Fruit fly (Drosophila melanogaster) whole organism, embryonic: ENCODE results near the gene BORCS5.

Experiments used
- ATbp ChIP-seq: fragments of 200-800 bp; sonication (Bioruptor generic); optimal IDR thresholded peaks from 2 replicates; lab custom pipeline; 2017; ENCODE audit warnings: missing biosample characterization, mild to moderate bottlenecking, missing genetic modification characterization, missing genetic modification reagents
- CG12071 ChIP-seq: fragments of 200-800 bp; sonication (Bioruptor generic); optimal IDR thresholded peaks from 3 replicates; lab custom pipeline; 2018; ENCODE audit warnings: missing biosample characterization, mild to moderate bottlenecking, missing genetic modification characterization
- CG12155 ChIP-seq: fragments of 200-800 bp; sonication (Bioruptor generic); optimal IDR thresholded peaks from 3 replicates; lab custom pipeline; 2016; ENCODE audit warnings: missing biosample characterization, missing genetic modification characterization
- CG12219 ChIP-seq: fragments of 200-800 bp; sonication (Bioruptor generic); optimal IDR thresholded peaks from 3 replicates; lab custom pipeline; 2018; ENCODE audit warnings: missing biosample characterization, mild to moderate bottlenecking, missing genetic modification characterization
- CG14050 ChIP-seq: fragments of 200-800 bp; sonication (Bioruptor generic); IDR thresholded peaks from 3 replicates; pipeline ENCODE4 v1.3.6; 2022; ENCODE audit warnings: missing biosample characterization, missing genetic modification characterization
- CG14710 ChIP-seq: fragments of 200-800 bp; sonication (Bioruptor generic); optimal IDR thresholded peaks from 3 replicates; lab custom pipeline; 2019; ENCODE audit warnings: missing biosample characterization, mild to moderate bottlenecking, missing genetic modification characterization, moderate library complexity
- CG14965 ChIP-seq: fragments of 200-800 bp; sonication (Bioruptor generic); optimal IDR thresholded peaks from 2 replicates; lab custom pipeline; 2016; ENCODE audit warnings: missing biosample characterization, missing genetic modification characterization, borderline replicate concordance
- CG1602 ChIP-seq: fragments of 200-800 bp; sonication (Bioruptor generic); optimal IDR thresholded peaks from 3 replicates; lab custom pipeline; 2016; ENCODE audit warnings: missing biosample characterization, missing genetic modification characterization
- CG2678 ChIP-seq: fragments of 200-800 bp; sonication (Bioruptor generic); optimal IDR thresholded peaks from 3 replicates; lab custom pipeline; 2019; ENCODE audit warnings: missing biosample characterization, mild to moderate bottlenecking, missing genetic modification characterization, moderate library complexity
- CG30431 ChIP-seq: fragments of 200-800 bp; sonication (Bioruptor generic); optimal IDR thresholded peaks from 2 replicates; lab custom pipeline; 2017; ENCODE audit warnings: missing biosample characterization, missing genetic modification characterization
- CG4617 ChIP-seq: fragments of 200-800 bp; sonication (Bioruptor generic); optimal IDR thresholded peaks from 3 replicates; lab custom pipeline; 2016; ENCODE audit warnings: missing biosample characterization, missing genetic modification characterization, borderline replicate concordance
- CG4820 ChIP-seq: fragments of 200-800 bp; sonication (Bioruptor generic); optimal IDR thresholded peaks from 3 replicates; lab custom pipeline; 2016; ENCODE audit warnings: missing biosample characterization, missing genetic modification characterization
- CG6654 ChIP-seq: fragments of 200-800 bp; sonication (Bioruptor generic); optimal IDR thresholded peaks from 2 replicates; lab custom pipeline; 2017; ENCODE audit warnings: missing biosample characterization, mild to moderate bottlenecking, missing genetic modification characterization
- CG6683 ChIP-seq: fragments of 200-800 bp; sonication (Bioruptor generic); optimal IDR thresholded peaks from 2 replicates; lab custom pipeline; 2017; ENCODE audit warnings: missing biosample characterization, mild to moderate bottlenecking, missing genetic modification characterization, missing genetic modification reagents
- CG8290 ChIP-seq, 3 experiments: fragments of 200-800 bp; sonication (Bioruptor generic); optimal IDR thresholded peaks; 2 replicates each; lab custom pipeline; 2016 to 2019; ENCODE audit warnings: missing biosample characterization in 3 of 3, missing genetic modification characterization in 3 of 3, mild to moderate bottlenecking in 2 of 3, moderate library complexity in 1 of 3
- CG9437 ChIP-seq: fragments of 200-800 bp; sonication (Bioruptor generic); optimal IDR thresholded peaks from 2 replicates; lab custom pipeline; 2018; ENCODE audit warnings: missing biosample characterization, mild to moderate bottlenecking, missing genetic modification characterization
- Dip2 ChIP-seq: fragments of 200-800 bp; sonication (Bioruptor generic); IDR thresholded peaks from 2 replicates; pipeline ENCODE4 v1.3.6; 2022; ENCODE audit warnings: missing biosample characterization, missing genetic modification characterization
- HLH4C ChIP-seq: fragments of 200-800 bp; sonication (Bioruptor generic); IDR thresholded peaks from 3 replicates; pipeline ENCODE4 v1.3.6; 2022; ENCODE audit warnings: missing biosample characterization, missing genetic modification characterization; ENCODE audit not compliant: partially characterized antibody
- NK7.1 ChIP-seq: fragments of 200-800 bp; sonication (Bioruptor generic); optimal IDR thresholded peaks from 3 replicates; lab custom pipeline; 2016; ENCODE audit warnings: missing biosample characterization, missing genetic modification characterization
- Rx ChIP-seq: fragments of 200-800 bp; sonication (Bioruptor generic); IDR thresholded peaks from 2 replicates; pipeline ENCODE4 v1.3.6; 2022; ENCODE audit warnings: missing biosample characterization, missing genetic modification characterization
- Sry-β ChIP-seq: fragments of 200-800 bp; sonication (Bioruptor generic); optimal IDR thresholded peaks from 2 replicates; lab custom pipeline; 2018; ENCODE audit warnings: missing biosample characterization, mild to moderate bottlenecking, missing genetic modification characterization, moderate library complexity
- Trl ChIP-seq, 3 experiments: fragments of >200 bp in 2 of 3; fragments of 200-800 bp in 1 of 3; sonication (Bioruptor generic) in 1 of 3; optimal IDR thresholded peaks; 2 replicates in 1 of 3; 3 replicates in 2 of 3; lab custom pipeline; 2016 to 2017; ENCODE audit warnings: missing biosample characterization in 1 of 3, missing genetic modification characterization in 1 of 3
- amos ChIP-seq: fragments of 200-800 bp; sonication (Bioruptor generic); IDR thresholded peaks from 2 replicates; pipeline ENCODE4 v1.3.6; 2022; ENCODE audit warnings: missing biosample characterization, missing genetic modification characterization; ENCODE audit not compliant: partially characterized antibody
- ato ChIP-seq: fragments of 200-800 bp; sonication (Bioruptor generic); IDR thresholded peaks from 2 replicates; pipeline ENCODE4 v1.3.6; 2022; ENCODE audit warnings: missing biosample characterization, missing genetic modification characterization; ENCODE audit not compliant: partially characterized antibody
- cad ChIP-seq: fragments of >200 bp; optimal IDR thresholded peaks from 2 replicates; lab custom pipeline; 2017; ENCODE audit warnings: missing biosample characterization, missing genetic modification characterization
- cas ChIP-seq: fragments of 200-800 bp; sonication (Bioruptor generic); IDR thresholded peaks from 2 replicates; pipeline ENCODE4 v1.3.6; 2022; ENCODE audit warnings: missing biosample characterization, missing genetic modification characterization
- da ChIP-seq: fragments of 200-800 bp; sonication (Bioruptor generic); optimal IDR thresholded peaks from 2 replicates; lab custom pipeline; 2016; ENCODE audit warnings: missing biosample characterization, missing genetic modification characterization
- dati ChIP-seq: fragments of 200-800 bp; sonication (Bioruptor generic); IDR thresholded peaks from 2 replicates; pipeline ENCODE4 v1.3.6; 2022; ENCODE audit warnings: missing biosample characterization, missing genetic modification characterization
- dimm ChIP-seq: fragments of 200-800 bp; sonication (Bioruptor generic); IDR thresholded peaks from 2 replicates; pipeline ENCODE4 v1.3.6; 2022; ENCODE audit warnings: missing biosample characterization, missing genetic modification characterization
- ftz-f1 ChIP-seq: fragments of 200-800 bp; sonication (Bioruptor generic); optimal IDR thresholded peaks from 2 replicates; lab custom pipeline; 2016; ENCODE audit warnings: missing biosample characterization, missing genetic modification characterization
- gfzf ChIP-seq: fragments of 200-800 bp; sonication (Bioruptor generic); optimal IDR thresholded peaks from 2 replicates; lab custom pipeline; 2016; ENCODE audit warnings: missing biosample characterization, mild to moderate bottlenecking, missing genetic modification characterization, moderate library complexity
- jumu ChIP-seq: fragments of 200-800 bp; sonication (Bioruptor generic); optimal IDR thresholded peaks from 3 replicates; lab custom pipeline; 2016; ENCODE audit warnings: missing biosample characterization, missing genetic modification characterization
- kah ChIP-seq: fragments of 200-800 bp; sonication (Bioruptor generic); optimal IDR thresholded peaks from 2 replicates; lab custom pipeline; 2018; ENCODE audit warnings: missing biosample characterization, mild to moderate bottlenecking, missing genetic modification characterization
- klu ChIP-seq: fragments of 200-800 bp; sonication (Bioruptor generic); IDR thresholded peaks from 2 replicates; pipeline ENCODE4 v1.3.6; 2022; ENCODE audit warnings: missing biosample characterization, missing genetic modification characterization
- lab ChIP-seq: fragments of 200-800 bp; sonication (Bioruptor generic); optimal IDR thresholded peaks from 3 replicates; lab custom pipeline; 2017; ENCODE audit warnings: missing biosample characterization, missing genetic modification characterization, mild to moderate bottlenecking, moderate library complexity, missing genetic modification reagents
- nom ChIP-seq: fragments of 200-800 bp; sonication (Bioruptor generic); optimal IDR thresholded peaks from 2 replicates; lab custom pipeline; 2017; ENCODE audit warnings: missing biosample characterization, missing genetic modification characterization, mild to moderate bottlenecking, moderate library complexity, missing genetic modification reagents
- psq ChIP-seq: fragments of 200-800 bp; sonication (Bioruptor generic); optimal IDR thresholded peaks from 2 replicates; lab custom pipeline; 2017; ENCODE audit warnings: missing biosample characterization, missing genetic modification characterization
- row ChIP-seq: fragments of 200-800 bp; sonication (Bioruptor generic); IDR thresholded peaks from 3 replicates; pipeline ENCODE4 v1.3.6; 2022; ENCODE audit warnings: missing biosample characterization, missing genetic modification characterization
- run ChIP-seq: fragments of 200-800 bp; sonication (Bioruptor generic); optimal IDR thresholded peaks from 3 replicates; lab custom pipeline; 2018; ENCODE audit warnings: missing biosample characterization, mild to moderate bottlenecking, missing genetic modification characterization
- salm ChIP-seq: fragments of 200-800 bp; sonication (Bioruptor generic); optimal IDR thresholded peaks from 2 replicates; lab custom pipeline; 2018; ENCODE audit warnings: missing biosample characterization, mild to moderate bottlenecking, missing genetic modification characterization
- sima ChIP-seq: fragments of 200-800 bp; sonication (Bioruptor generic); optimal IDR thresholded peaks from 2 replicates; lab custom pipeline; 2016; ENCODE audit warnings: missing biosample characterization, missing genetic modification characterization
- sisA ChIP-seq: fragments of 200-800 bp; sonication (Bioruptor generic); IDR thresholded peaks from 2 replicates; pipeline ENCODE4 v1.3.6; 2022; ENCODE audit warnings: missing biosample characterization, missing genetic modification characterization
- slou ChIP-seq: fragments of 200-800 bp; sonication (Bioruptor generic); optimal IDR thresholded peaks from 3 replicates; lab custom pipeline; 2016; ENCODE audit warnings: missing biosample characterization, missing genetic modification characterization
- tin ChIP-seq: fragments of 200-800 bp; sonication (Bioruptor generic); optimal IDR thresholded peaks from 3 replicates; lab custom pipeline; 2016; ENCODE audit warnings: missing biosample characterization, missing genetic modification characterization
- toy ChIP-seq: fragments of 200-800 bp; sonication (Bioruptor generic); IDR thresholded peaks from 2 replicates; pipeline ENCODE4 v1.3.6; 2022; ENCODE audit warnings: missing biosample characterization, missing genetic modification characterization
- yki ChIP-seq: fragments of >200 bp; optimal IDR thresholded peaks from 3 replicates; lab custom pipeline; 2018
- zen ChIP-seq: fragments of 200-800 bp; sonication (Bioruptor generic); optimal IDR thresholded peaks from 3 replicates; lab custom pipeline; 2018; ENCODE audit warnings: missing biosample characterization, mild to moderate bottlenecking, missing genetic modification characterization, moderate library complexity
- zfh1 ChIP-seq: fragments of 200-800 bp; sonication (Bioruptor generic); IDR thresholded peaks from 3 replicates; pipeline ENCODE4 v1.3.6; 2022; ENCODE audit warnings: missing biosample characterization, missing genetic modification characterization

Gene BORCS5

DNA sequence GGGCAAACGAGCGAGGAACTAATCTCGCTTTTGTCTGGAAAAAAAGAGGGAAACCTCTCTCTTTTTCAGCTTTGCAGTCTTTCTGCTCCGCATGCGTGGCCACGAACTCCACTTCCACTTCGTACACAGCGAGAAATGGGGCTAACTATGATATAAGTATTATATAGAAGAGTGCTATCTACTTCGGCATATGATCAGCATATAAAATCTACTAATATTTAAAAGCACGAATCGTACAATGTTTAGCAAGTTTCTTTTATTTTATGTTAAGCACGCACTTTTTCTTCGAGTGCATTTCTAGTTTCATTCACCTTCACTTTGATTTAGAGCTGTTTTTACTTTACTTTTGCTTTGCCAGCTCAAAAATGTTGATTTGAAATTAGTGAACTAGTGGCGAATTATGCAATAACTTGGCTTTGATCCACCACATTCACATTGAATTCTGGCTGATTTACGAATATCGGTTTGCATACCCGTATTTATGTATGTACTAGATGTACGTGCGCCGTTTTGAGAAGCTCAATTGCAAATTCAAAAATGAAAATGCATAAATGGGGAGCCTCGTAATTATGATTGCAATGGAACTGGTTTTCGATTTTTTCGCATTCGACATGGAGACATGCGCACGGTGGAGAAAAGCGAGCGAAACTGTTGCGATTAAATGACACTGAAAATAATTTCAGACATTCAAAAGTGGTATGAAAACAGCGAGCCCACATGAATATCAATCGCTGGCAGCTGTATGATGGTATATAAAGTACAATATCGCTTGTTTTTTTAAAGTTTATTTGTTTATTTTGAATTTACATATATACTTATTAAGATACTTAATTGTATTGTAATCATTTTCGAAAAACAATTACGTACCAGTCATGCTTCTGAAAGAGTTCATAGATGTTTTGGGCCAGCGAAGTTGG is 14.8 kb downstream of the BORCS5 start (continued):
- TF ChIP-seq salm (tag; lab: Kevin White, UChicago) (peak; percentile 17), da (GFP tag; lab: Kevin White, UChicago) (no peak), CG14050 (GFP tag; lab: Robert Waterston, UW) (peak; percentile 70), CG6683 (GFP tag; lab: Kevin White, UChicago) (no peak), toy (GFP tag; lab: Robert Waterston, UW) (no peak), sisA (GFP tag; lab: Robert Waterston, UW) (peak; percentile 71), ftz-f1 (GFP tag; lab: Kevin White, UChicago) (peak; percentile 35), cad (GFP tag; lab: Kevin White, UChicago) (no peak), slou (GFP tag; lab: Kevin White, UChicago) (peak; percentile 49), ATbp (GFP tag; lab: Kevin White, UChicago) (peak; percentile 69), Dip2 (GFP tag; lab: Robert Waterston, UW) (no peak), klu (GFP tag; lab: Robert Waterston, UW) (peak; percentile 67), CG14965 (no peak), HLH4C (no peak), CG6654 (GFP tag; lab: Kevin White, UChicago) (peak; percentile 12), amos (GFP tag; lab: Robert Waterston, UW) (no peak), run (peak; percentile 10), CG4820 (GFP tag; lab: Kevin White, UChicago) (peak; percentile 68), dati (GFP tag; lab: Robert Waterston, UW) (no peak), zfh1 (peak; percentile 86), dimm (GFP tag; lab: Robert Waterston, UW) (peak; percentile 76), gfzf (no peak), Rx (GFP tag; lab: Robert Waterston, UW) (peak; percentile 75; the same call in 1 of the 2 replicates), ato (GFP tag; lab: Robert Waterston, UW) (no peak), Sry-β (GFP tag; lab: Kevin White, UChicago) (no peak), CG14710 (peak; percentile 65), CG30431 (GFP tag; lab: Kevin White, UChicago) (peak; percentile 51), CG4617 (GFP tag; lab: Kevin White, UChicago) (no peak), CG8290 (GFP tag; optimal IDR thresholded peaks at IDR 0.05; lab: Kevin White, UChicago) (peak; percentile 62), CG8290 (tag; optimal IDR thresholded peaks at IDR 0.05; lab: Kevin White, UChicago) (no peak), CG12071 (GFP tag; lab: Kevin White, UChicago) (peak; percentile 54), psq (GFP tag; lab: Kevin White, UChicago) (no peak), jumu (peak; percentile 64), sima (GFP tag; lab: Kevin White, UChicago) (peak; percentile 9), zen (peak; percentile 62), kah (GFP tag; lab: Kevin White, UChicago) (peak; percentile 49), NK7.1 (GFP tag; lab: Kevin White, UChicago) (peak; percentile 59), nom (peak; percentile 86), CG12155 (GFP tag; lab: Kevin White, UChicago) (peak; percentile 45), CG1602 (GFP tag; lab: Kevin White, UChicago) (peak; percentile 32), cas (GFP tag; lab: Robert Waterston, UW) (0 out of 2 replicates have a peak, but pooled peaks have one; percentile 59), yki (no peak), CG9437 (GFP tag; lab: Kevin White, UChicago) (peak; percentile 38), lab (GFP tag; lab: Kevin White, UChicago) (peak; percentile 70), CG12219 (GFP tag; lab: Kevin White, UChicago) (peak; percentile 69), tin (GFP tag; lab: Kevin White, UChicago) (peak; percentile 60), CG2678 (tag; lab: Kevin White, UChicago) (peak; percentile 86), row (GFP tag; lab: Robert Waterston, UW) (peak; percentile 79), Trl (optimal IDR thresholded peaks at IDR 0.05; lab: Kevin White, UChicago) (no peak), Trl (GFP tag; optimal IDR thresholded peaks at IDR 0.05; lab: Kevin White, UChicago) (peak; percentile 67)
